Fruit fly (Drosophila melanogaster) whole organism, embryonic: ENCODE results near the gene ninaC.

Source experiments
- CG1024 ChIP-seq: fragments of 200-800 bp; sonication (Bioruptor generic); IDR thresholded peaks from 2 replicates; pipeline ENCODE4 v1.3.6; 2022; ENCODE audit warnings: missing biosample characterization, missing genetic modification characterization
- CG10267 ChIP-seq: fragments of 200-800 bp; sonication (Bioruptor generic); optimal IDR thresholded peaks from 2 replicates; lab custom pipeline; 2018; ENCODE audit warnings: missing biosample characterization, mild to moderate bottlenecking, missing genetic modification characterization, moderate library complexity
- CG12104 ChIP-seq: fragments of 200-800 bp; sonication (Bioruptor generic); optimal IDR thresholded peaks from 3 replicates; lab custom pipeline; 2016; ENCODE audit warnings: missing biosample characterization, missing genetic modification characterization
- CG12299 ChIP-seq: fragments of 200-800 bp; sonication (Bioruptor generic); optimal IDR thresholded peaks from 2 replicates; lab custom pipeline; 2018; ENCODE audit warnings: missing biosample characterization, mild to moderate bottlenecking, missing genetic modification characterization
- CG12391 ChIP-seq: fragments of 200-800 bp; sonication (Bioruptor generic); optimal IDR thresholded peaks from 3 replicates; lab custom pipeline; 2018; ENCODE audit warnings: missing biosample characterization, mild to moderate bottlenecking, missing genetic modification characterization, moderate library complexity
- CG14014 ChIP-seq: fragments of 200-800 bp; sonication (Bioruptor generic); IDR thresholded peaks from 2 replicates; pipeline ENCODE4 v1.3.6; 2022; ENCODE audit warnings: missing biosample characterization, missing genetic modification characterization
- CG1603 ChIP-seq: fragments of 200-800 bp; sonication (Bioruptor generic); optimal IDR thresholded peaks from 2 replicates; lab custom pipeline; 2019; ENCODE audit warnings: missing biosample characterization, mild to moderate bottlenecking, missing genetic modification characterization, moderate library complexity
- CG17328 ChIP-seq: fragments of 200-800 bp; sonication (Bioruptor generic); IDR thresholded peaks from 2 replicates; pipeline ENCODE4 v1.3.6; 2022; ENCODE audit warnings: missing biosample characterization, missing genetic modification characterization
- CG2120 ChIP-seq: fragments of 200-800 bp; sonication (Bioruptor generic); optimal IDR thresholded peaks from 3 replicates; lab custom pipeline; 2016; ENCODE audit warnings: missing biosample characterization, missing genetic modification characterization
- CG2202 ChIP-seq: fragments of 200-800 bp; sonication (Bioruptor generic); optimal IDR thresholded peaks from 2 replicates; lab custom pipeline; 2018; ENCODE audit warnings: missing biosample characterization, mild to moderate bottlenecking, missing genetic modification characterization
- CG32532 ChIP-seq: fragments of 200-800 bp; sonication (Bioruptor generic); IDR thresholded peaks from 2 replicates; pipeline ENCODE4 v1.3.6; 2022; ENCODE audit warnings: missing biosample characterization, missing genetic modification characterization
- CG3281 ChIP-seq: fragments of 200-800 bp; sonication (Bioruptor generic); optimal IDR thresholded peaks from 3 replicates; lab custom pipeline; 2017; ENCODE audit warnings: missing biosample characterization, mild to moderate bottlenecking, missing genetic modification characterization
- CG4707 ChIP-seq: fragments of 200-800 bp; sonication (Bioruptor generic); optimal IDR thresholded peaks from 2 replicates; lab custom pipeline; 2018; ENCODE audit warnings: missing biosample characterization, mild to moderate bottlenecking, missing genetic modification characterization, moderate library complexity
- CG4820 ChIP-seq: fragments of 200-800 bp; sonication (Bioruptor generic); optimal IDR thresholded peaks from 3 replicates; lab custom pipeline; 2016; ENCODE audit warnings: missing biosample characterization, missing genetic modification characterization
- CTCF ChIP-seq: fragments of 200-800 bp; sonication (Bioruptor generic); optimal IDR thresholded peaks from 2 replicates; lab custom pipeline; 2017; ENCODE audit warnings: missing biosample characterization, mild to moderate bottlenecking, missing genetic modification characterization, moderate library complexity
- CkIIα-i1 ChIP-seq: fragments of 200-800 bp; sonication (Bioruptor generic); IDR thresholded peaks from 2 replicates; pipeline ENCODE4 v1.3.6; 2022; ENCODE audit warnings: missing biosample characterization, missing genetic modification characterization
- Dek ChIP-seq: fragments of 200-800 bp; sonication (Bioruptor generic); optimal IDR thresholded peaks from 3 replicates; lab custom pipeline; 2019; ENCODE audit warnings: missing biosample characterization, mild to moderate bottlenecking, missing genetic modification characterization, moderate library complexity
- Dll ChIP-seq: fragments of 200-800 bp; sonication (Bioruptor generic); IDR thresholded peaks from 4 replicates; pipeline ENCODE4 v1.3.6; 2022; ENCODE audit warnings: missing biosample characterization, missing genetic modification characterization; ENCODE audit not compliant: partially characterized antibody
- Fer1 ChIP-seq: fragments of 200-800 bp; sonication (Bioruptor generic); optimal IDR thresholded peaks from 2 replicates; lab custom pipeline; 2017; ENCODE audit warnings: missing biosample characterization, mild to moderate bottlenecking, missing genetic modification characterization
- Fer3 ChIP-seq: fragments of 200-800 bp; sonication (Bioruptor generic); optimal IDR thresholded peaks from 2 replicates; lab custom pipeline; 2018; ENCODE audit warnings: missing biosample characterization, mild to moderate bottlenecking, missing genetic modification characterization, moderate library complexity
- HLH3B ChIP-seq: fragments of 200-800 bp; sonication (Bioruptor generic); IDR thresholded peaks from 2 replicates; pipeline ENCODE4 v1.3.6; 2022; ENCODE audit warnings: missing biosample characterization, missing genetic modification characterization
- Hand ChIP-seq: fragments of 200-800 bp; sonication (Bioruptor generic); optimal IDR thresholded peaks from 2 replicates; lab custom pipeline; 2017; ENCODE audit warnings: mild to moderate bottlenecking, missing biosample characterization, missing genetic modification reagents, missing genetic modification characterization
- Hr51 ChIP-seq, 2 experiments: fragments of 200-800 bp; sonication (Bioruptor generic); optimal IDR thresholded peaks; 2 replicates in 1 of 2; 3 replicates in 1 of 2; lab custom pipeline; 2016 to 2018; ENCODE audit warnings: missing biosample characterization in 2 of 2, missing genetic modification characterization in 2 of 2, mild to moderate bottlenecking in 1 of 2, moderate library complexity in 1 of 2
- Nf-YB ChIP-seq: fragments of 200-800 bp; sonication (Bioruptor generic); optimal IDR thresholded peaks from 3 replicates; lab custom pipeline; 2019; ENCODE audit warnings: missing biosample characterization, mild to moderate bottlenecking, missing genetic modification characterization, moderate library complexity
- Nf-YC ChIP-seq: fragments of 200-800 bp; optimal IDR thresholded peaks from 3 replicates; lab custom pipeline; 2019; ENCODE audit warnings: missing biosample characterization, mild to moderate bottlenecking, missing genetic modification characterization, moderate library complexity
- PHDP ChIP-seq: fragments of 200-800 bp; sonication (Bioruptor generic); optimal IDR thresholded peaks from 3 replicates; lab custom pipeline; 2018; ENCODE audit warnings: missing biosample characterization, mild to moderate bottlenecking, missing genetic modification characterization, moderate library complexity
- Ptx1 ChIP-seq: fragments of 200-800 bp; sonication (Bioruptor generic); IDR thresholded peaks from 2 replicates; pipeline ENCODE4 v1.3.6; 2022; ENCODE audit warnings: missing biosample characterization, missing genetic modification characterization
- Rfx ChIP-seq: fragments of 200-800 bp; sonication (Bioruptor generic); IDR thresholded peaks from 2 replicates; pipeline ENCODE4 v1.3.6; 2022; ENCODE audit warnings: missing biosample characterization, missing genetic modification characterization
- Trl ChIP-seq, 3 experiments: fragments of >200 bp in 2 of 3; fragments of 200-800 bp in 1 of 3; sonication (Bioruptor generic) in 1 of 3; optimal IDR thresholded peaks; 2 replicates in 1 of 3; 3 replicates in 2 of 3; lab custom pipeline; 2016 to 2017; ENCODE audit warnings: missing biosample characterization in 1 of 3, missing genetic modification characterization in 1 of 3
- al ChIP-seq: fragments of 200-800 bp; sonication (Bioruptor generic); IDR thresholded peaks from 2 replicates; pipeline ENCODE4 v1.3.6; 2022; ENCODE audit warnings: missing biosample characterization, missing genetic modification characterization
- bsh ChIP-seq, 2 experiments: fragments of 200-800 bp; sonication (Bioruptor generic); optimal IDR thresholded peaks; 2 replicates each; lab custom pipeline; 2017 to 2018; ENCODE audit warnings: mild to moderate bottlenecking in 2 of 2, missing biosample characterization in 2 of 2, missing genetic modification characterization in 2 of 2, moderate library complexity in 1 of 2
- dm ChIP-seq: fragments of 200-800 bp; sonication (Bioruptor generic); optimal IDR thresholded peaks from 3 replicates; lab custom pipeline; 2016; ENCODE audit warnings: missing biosample characterization, missing genetic modification characterization
- esg ChIP-seq: fragments of 200-800 bp; sonication (Bioruptor generic); conservative IDR thresholded peaks from 2 replicates; pipeline ENCODE4 v1.3.6; 2022; ENCODE audit warnings: missing biosample characterization, missing genetic modification characterization
- fd3F ChIP-seq: fragments of 200-800 bp; sonication (Bioruptor generic); optimal IDR thresholded peaks from 2 replicates; lab custom pipeline; 2018; ENCODE audit warnings: missing biosample characterization, mild to moderate bottlenecking, missing genetic modification characterization, moderate library complexity
- fru ChIP-seq: fragments of >200 bp; optimal IDR thresholded peaks from 2 replicates; lab custom pipeline; 2017
- gfzf ChIP-seq: fragments of 200-800 bp; sonication (Bioruptor generic); optimal IDR thresholded peaks from 2 replicates; lab custom pipeline; 2016; ENCODE audit warnings: missing biosample characterization, mild to moderate bottlenecking, missing genetic modification characterization, moderate library complexity
- jumu ChIP-seq: fragments of 200-800 bp; sonication (Bioruptor generic); optimal IDR thresholded peaks from 3 replicates; lab custom pipeline; 2016; ENCODE audit warnings: missing biosample characterization, missing genetic modification characterization
- lab ChIP-seq: fragments of 200-800 bp; sonication (Bioruptor generic); optimal IDR thresholded peaks from 3 replicates; lab custom pipeline; 2017; ENCODE audit warnings: missing biosample characterization, missing genetic modification characterization, mild to moderate bottlenecking, moderate library complexity, missing genetic modification reagents
- mirr ChIP-seq: fragments of 200-800 bp; sonication (Bioruptor generic); optimal IDR thresholded peaks from 3 replicates; lab custom pipeline; 2018; ENCODE audit warnings: missing biosample characterization, mild to moderate bottlenecking, missing genetic modification characterization
- nmo ChIP-seq: fragments of 200-800 bp; sonication (Bioruptor generic); optimal IDR thresholded peaks from 2 replicates; lab custom pipeline; 2018; ENCODE audit warnings: missing biosample characterization, mild to moderate bottlenecking, missing genetic modification characterization, moderate library complexity
- nom ChIP-seq: fragments of 200-800 bp; sonication (Bioruptor generic); optimal IDR thresholded peaks from 2 replicates; lab custom pipeline; 2017; ENCODE audit warnings: missing biosample characterization, missing genetic modification characterization, mild to moderate bottlenecking, moderate library complexity, missing genetic modification reagents
- pros ChIP-seq: fragments of 200-800 bp; sonication (Bioruptor generic); optimal IDR thresholded peaks from 3 replicates; lab custom pipeline; 2019; ENCODE audit warnings: missing biosample characterization, mild to moderate bottlenecking, missing genetic modification characterization, moderate library complexity
- row ChIP-seq: fragments of 200-800 bp; sonication (Bioruptor generic); IDR thresholded peaks from 3 replicates; pipeline ENCODE4 v1.3.6; 2022; ENCODE audit warnings: missing biosample characterization, missing genetic modification characterization
- sens-2 ChIP-seq: fragments of 200-800 bp; sonication (Bioruptor generic); IDR thresholded peaks from 2 replicates; pipeline ENCODE4 v1.3.6; 2022; ENCODE audit warnings: missing biosample characterization, missing genetic modification characterization
- sr ChIP-seq: fragments of 200-800 bp; sonication (Bioruptor generic); IDR thresholded peaks from 3 replicates; pipeline ENCODE4 v1.3.6; 2022; ENCODE audit warnings: missing biosample characterization, missing genetic modification characterization
- stwl ChIP-seq: fragments of 200-800 bp; sonication (Bioruptor generic); optimal IDR thresholded peaks from 3 replicates; lab custom pipeline; 2018; ENCODE audit warnings: missing biosample characterization, mild to moderate bottlenecking, missing genetic modification characterization, moderate library complexity
- wdn ChIP-seq: fragments of 200-800 bp; sonication (Bioruptor generic); IDR thresholded peaks from 2 replicates; pipeline ENCODE4 v1.3.6; 2022; ENCODE audit warnings: missing biosample characterization, missing genetic modification characterization
- zen2 ChIP-seq: fragments of 200-800 bp; sonication (Bioruptor generic); IDR thresholded peaks from 3 replicates; pipeline ENCODE4 v1.3.6; 2022; ENCODE audit warnings: missing biosample characterization, missing genetic modification characterization; ENCODE audit not compliant: partially characterized antibody

ninaC gene

DNA sequence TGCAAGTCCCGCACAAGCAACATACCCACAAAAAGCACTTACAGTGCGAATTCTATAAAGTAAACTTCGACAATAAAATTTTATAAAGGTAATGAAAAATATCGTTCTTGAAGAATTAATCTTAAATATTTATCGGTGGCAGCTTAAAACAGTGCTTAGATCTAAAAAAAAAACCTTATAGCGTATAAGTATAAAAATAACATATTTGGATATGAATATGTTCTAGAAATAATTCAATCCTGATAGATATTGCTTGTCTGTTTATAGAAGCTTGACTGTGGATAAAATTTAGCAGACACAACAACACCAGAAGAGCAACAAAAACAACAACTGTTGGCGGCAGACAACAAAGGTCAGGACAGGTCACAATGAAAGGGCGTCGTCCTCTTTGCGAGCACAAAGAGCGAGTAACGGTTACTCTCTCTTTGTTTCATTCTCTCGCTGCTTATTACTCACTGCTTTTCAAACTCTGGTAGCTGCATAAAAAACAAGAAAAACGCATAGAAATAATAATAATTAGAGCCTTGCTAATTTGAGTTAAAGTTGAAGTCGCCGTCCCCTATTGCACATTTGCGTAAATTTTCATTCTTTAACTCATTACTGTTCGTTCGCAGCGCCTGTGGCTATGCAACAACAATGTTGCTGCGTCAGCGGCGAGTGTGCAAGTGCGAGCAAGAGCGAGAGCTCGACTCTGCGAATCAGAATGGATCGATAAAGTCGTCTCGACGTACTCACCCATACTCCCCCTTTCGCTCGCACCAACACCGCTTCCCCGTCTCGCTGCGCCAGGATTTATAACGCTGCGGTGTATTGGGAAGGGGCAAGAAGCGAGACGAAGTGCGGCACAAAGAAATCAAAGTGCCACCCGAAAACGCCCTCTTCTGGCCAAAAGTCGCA, 42.2 kb downstream of the ninaC start (continued):
- peak in 1 of 2 experiments; percentile 10 for TF ChIP-seq Hr51 (GFP tag; optimal IDR thresholded peaks at IDR 0.05; lab: Kevin White, UChicago)
- TF ChIP-seq CG14014 (GFP tag; lab: Robert Waterston, UW) = peak; percentile 40; the same call in 1 of the 2 replicates
- no peak for TF ChIP-seq CG2202 (tag; lab: Kevin White, UChicago)
- TF ChIP-seq dm = no peak
- TF ChIP-seq CTCF (GFP tag; lab: Kevin White, UChicago) = peak; percentile 89
- peak; percentile 32 for TF ChIP-seq Fer3
- TF ChIP-seq Nf-YB (GFP tag; lab: Kevin White, UChicago) = peak; percentile 53
- peak in 1 of 2 experiments; percentile 43 for TF ChIP-seq bsh (GFP tag; optimal IDR thresholded peaks at IDR 0.05; lab: Kevin White, UChicago)
- peak; percentile 13 for TF ChIP-seq Dek (tag; lab: Kevin White, UChicago)
- no peak for TF ChIP-seq CG3281
- no peak for TF ChIP-seq CG4707 (GFP tag; lab: Kevin White, UChicago)
- TF ChIP-seq nmo (GFP tag; lab: Kevin White, UChicago) = peak; percentile 16
- no peak for TF ChIP-seq CG1024 (GFP tag; lab: Robert Waterston, UW)
- no peak for TF ChIP-seq CG1603 (tag; lab: Kevin White, UChicago)
- no peak for TF ChIP-seq jumu (GFP tag; lab: Kevin White, UChicago)
- 0 out of 3 replicates have a peak, but pooled peaks have one; percentile 35 for TF ChIP-seq zen2 (GFP tag; lab: Robert Waterston, UW)
- no peak for TF ChIP-seq Dll (GFP tag; lab: Robert Waterston, UW)
- 0 out of 2 replicates have a peak, but pooled peaks have one; percentile 10 for TF ChIP-seq esg (GFP tag; lab: Robert Waterston, UW)
- TF ChIP-seq fru (lab: Kevin White, UChicago) = peak; percentile 40
- TF ChIP-seq sr (GFP tag; lab: Robert Waterston, UW) = no peak
- TF ChIP-seq nom = peak; percentile 16
- no peak for TF ChIP-seq mirr (GFP tag; lab: Kevin White, UChicago)
- TF ChIP-seq al = no peak
- 0 out of 2 replicates have a peak, but pooled peaks have one; percentile 34 for TF ChIP-seq Ptx1 (GFP tag; lab: Robert Waterston, UW)
- no peak for TF ChIP-seq CkIIα-i1
- TF ChIP-seq CG4820 (GFP tag; lab: Kevin White, UChicago) = no peak
- TF ChIP-seq Nf-YC = no peak
- TF ChIP-seq CG12391 (tag; lab: Kevin White, UChicago) = peak; percentile 17
- peak; percentile 40 for TF ChIP-seq Hand
- TF ChIP-seq CG12104 (GFP tag; lab: Kevin White, UChicago) = no peak
- peak; percentile 22 for TF ChIP-seq lab (GFP tag; lab: Kevin White, UChicago)
- TF ChIP-seq wdn = no peak
- peak; percentile 36 for TF ChIP-seq PHDP (tag; lab: Kevin White, UChicago)
- peak; percentile 66 for TF ChIP-seq row (GFP tag; lab: Robert Waterston, UW)
- TF ChIP-seq CG2120 = peak; percentile 68
- peak; percentile 29 to 40 for TF ChIP-seq Trl (optimal IDR thresholded peaks at IDR 0.05; lab: Kevin White, UChicago)
- no peak for TF ChIP-seq Trl (GFP tag; optimal IDR thresholded peaks at IDR 0.05; lab: Kevin White, UChicago)
- peak; percentile 0 for TF ChIP-seq CG10267 (tag; lab: Kevin White, UChicago)
- TF ChIP-seq pros = peak; percentile 68
- TF ChIP-seq sens-2 (GFP tag; lab: Robert Waterston, UW) = peak; percentile 41; the same call in 1 of the 2 replicates
- TF ChIP-seq Rfx (GFP tag; lab: Robert Waterston, UW) = peak; percentile 26; the same call in 1 of the 2 replicates
- TF ChIP-seq stwl = no peak
- no peak for TF ChIP-seq gfzf (GFP tag; lab: Kevin White, UChicago)
- peak; percentile 12 for TF ChIP-seq Fer1 (GFP tag; lab: Kevin White, UChicago)
- 0 out of 2 replicates have a peak, but pooled peaks have one; percentile 4 for TF ChIP-seq CG17328 (GFP tag; lab: Robert Waterston, UW)
- 0 out of 2 replicates have a peak, but pooled peaks have one; percentile 9 for TF ChIP-seq HLH3B (GFP tag; lab: Robert Waterston, UW)
- no peak for TF ChIP-seq fd3F (GFP tag; lab: Kevin White, UChicago)
- peak; percentile 42; the same call in 1 of the 2 replicates for TF ChIP-seq CG32532 (GFP tag; lab: Robert Waterston, UW)
- TF ChIP-seq CG12299 (tag; lab: Kevin White, UChicago) = no peak
